Fruit fly (Drosophila melanogaster) whole organism, embryonic: Measurements from ENCODE around the gene pr.
A peak's percentile ranks its signal among the peaks of the same experiment; 100 is the strongest.

ENCODE experiments used
- Antp ChIP-seq: fragments of 200-800 bp; sonication (Bioruptor generic); optimal IDR thresholded peaks from 3 replicates; lab custom pipeline; 2016; ENCODE audit warnings: missing biosample characterization, missing genetic modification characterization
- CG12219 ChIP-seq: fragments of 200-800 bp; sonication (Bioruptor generic); optimal IDR thresholded peaks from 3 replicates; lab custom pipeline; 2018; ENCODE audit warnings: missing biosample characterization, mild to moderate bottlenecking, missing genetic modification characterization
- CG6654 ChIP-seq: fragments of 200-800 bp; sonication (Bioruptor generic); optimal IDR thresholded peaks from 2 replicates; lab custom pipeline; 2017; ENCODE audit warnings: missing biosample characterization, mild to moderate bottlenecking, missing genetic modification characterization
- CG7271 ChIP-seq: fragments of 200-800 bp; sonication (Bioruptor generic); optimal IDR thresholded peaks from 2 replicates; lab custom pipeline; 2018; ENCODE audit warnings: missing biosample characterization, mild to moderate bottlenecking, missing genetic modification characterization, moderate library complexity
- CG7839 ChIP-seq: fragments of 200-800 bp; sonication (Bioruptor generic); optimal IDR thresholded peaks from 3 replicates; lab custom pipeline; 2018; ENCODE audit warnings: missing biosample characterization, mild to moderate bottlenecking, missing genetic modification characterization, moderate library complexity
- CG7928 ChIP-seq: fragments of 200-800 bp; sonication (Bioruptor generic); optimal IDR thresholded peaks from 2 replicates; lab custom pipeline; 2017; ENCODE audit warnings: missing biosample characterization, mild to moderate bottlenecking, missing genetic modification characterization
- Dref ChIP-seq: fragments of 200-800 bp; sonication (Bioruptor generic); IDR thresholded peaks from 2 replicates; pipeline ENCODE4 v1.3.6; 2022; ENCODE audit warnings: missing biosample characterization, missing genetic modification characterization
- Hsf ChIP-seq: fragments of 200-800 bp; sonication (Bioruptor generic); optimal IDR thresholded peaks from 3 replicates; lab custom pipeline; 2016; ENCODE audit warnings: missing biosample characterization, missing genetic modification characterization
- Lpt ChIP-seq: fragments of >200 bp; optimal IDR thresholded peaks from 2 replicates; lab custom pipeline; 2018; ENCODE audit warnings: missing biosample characterization, missing genetic modification characterization
- dysf ChIP-seq: fragments of 200-800 bp; sonication (Bioruptor generic); IDR thresholded peaks from 3 replicates; pipeline ENCODE4 v1.3.6; 2022; ENCODE audit warnings: missing biosample characterization, missing genetic modification characterization
- lola ChIP-seq, 3 experiments: fragments of >200 bp in 2 of 3; fragments of 200-800 bp in 1 of 3; sonication (Bioruptor generic) in 1 of 3; optimal IDR thresholded peaks; 2 replicates each; lab custom pipeline; 2017 to 2019; ENCODE audit warnings: missing biosample characterization in 3 of 3, missing genetic modification characterization in 3 of 3, mild to moderate bottlenecking in 1 of 3, moderate library complexity in 1 of 3
- pzg ChIP-seq: fragments of 200-800 bp; sonication (Bioruptor generic); optimal IDR thresholded peaks from 3 replicates; lab custom pipeline; 2018; ENCODE audit warnings: missing biosample characterization, mild to moderate bottlenecking, missing genetic modification characterization, moderate library complexity
- sc ChIP-seq, 3 experiments: fragments of >200 bp in 2 of 3; fragments of 200-800 bp in 1 of 3; sonication (Bioruptor generic) in 1 of 3; optimal IDR thresholded peaks; 2 replicates in 2 of 3; 3 replicates in 1 of 3; lab custom pipeline; 2017; ENCODE audit warnings: mild to moderate bottlenecking in 1 of 3, missing biosample characterization in 1 of 3, missing genetic modification characterization in 1 of 3, missing genetic modification reagents in 1 of 3

DNA sequence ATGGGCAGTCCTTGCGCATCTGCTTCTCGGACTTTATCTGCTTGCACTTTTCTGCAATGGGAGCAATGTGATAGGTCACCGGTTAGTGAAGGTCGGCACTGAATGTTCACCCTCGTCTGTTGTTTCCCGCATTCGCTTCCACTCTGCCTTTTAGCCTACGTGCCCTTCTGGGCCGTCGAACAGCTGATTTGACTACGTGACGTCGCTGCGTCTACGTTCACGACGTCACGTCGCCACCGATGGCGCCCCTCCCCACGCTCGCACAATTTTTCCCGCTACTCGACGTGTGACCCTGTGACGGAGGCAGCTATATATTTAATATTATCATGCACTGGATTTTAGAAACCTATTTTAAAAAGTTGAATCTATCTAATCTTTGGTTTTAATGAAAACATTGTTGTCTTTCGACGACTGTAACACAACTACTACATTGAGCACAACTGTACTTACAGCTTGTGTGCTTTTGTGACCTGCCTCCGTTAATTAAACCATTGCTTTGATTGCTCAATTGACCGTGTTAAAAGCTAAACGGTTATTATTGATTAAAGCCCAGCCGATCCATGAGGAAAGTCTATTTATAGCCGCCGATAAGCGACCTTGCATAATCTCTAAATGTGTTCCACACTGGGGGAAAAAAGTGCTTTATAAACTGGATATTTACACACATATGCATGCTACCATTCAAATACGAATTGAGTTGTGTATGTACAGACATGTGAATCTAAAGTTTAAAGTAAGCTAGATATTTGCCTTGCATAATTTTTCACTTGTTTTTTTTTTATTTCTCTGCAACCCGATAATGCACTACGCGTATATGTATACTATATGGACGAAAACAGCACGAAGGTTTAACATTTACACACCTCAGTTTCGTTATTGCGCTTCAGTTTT is 8.0 kb upstream of the pr start:
- no peak for TF ChIP-seq CG7271
- no peak for TF ChIP-seq sc (optimal IDR thresholded peaks at IDR 0.05; lab: Kevin White, UChicago)
- TF ChIP-seq sc (GFP tag; optimal IDR thresholded peaks at IDR 0.05; lab: Kevin White, UChicago): no peak
- no peak for TF ChIP-seq CG6654
- TF ChIP-seq pzg (GFP tag; lab: Kevin White, UChicago): no peak
- no peak for TF ChIP-seq CG12219 (GFP tag; lab: Kevin White, UChicago)
- peak; percentile 50 for TF ChIP-seq dysf (GFP tag; lab: Robert Waterston, UW)
- no peak for TF ChIP-seq Antp (GFP tag; lab: Kevin White, UChicago)
- TF ChIP-seq CG7928 (GFP tag; lab: Kevin White, UChicago): peak; percentile 1
- TF ChIP-seq Hsf (GFP tag; lab: Kevin White, UChicago): no peak
- TF ChIP-seq Lpt (GFP tag; lab: Kevin White, UChicago): no peak
- TF ChIP-seq Dref (GFP tag; lab: Robert Waterston, UW): no peak
- no peak for TF ChIP-seq lola (GFP tag; optimal IDR thresholded peaks at IDR 0.05; lab: Kevin White, UChicago)
- TF ChIP-seq CG7839 (tag; lab: Kevin White, UChicago): no peak
